Worm (Caenorhabditis elegans) whole organism, L4 larva: Measurements from ENCODE around the gene pat-6.

Experiments
- F26F4.8 ChIP-seq: fragments of 200-800 bp; sonication (Bioruptor generic); conservative IDR thresholded peaks from 2 replicates; pipeline ENCODE4 v1.3.6; 2022; ENCODE audit warnings: missing genetic modification characterization, missing compliant biosample characterization
- F49E8.2 ChIP-seq: sonication (generic microtip); optimal IDR thresholded peaks from 2 replicates; lab custom pipeline; 2016; ENCODE audit warnings: missing compliant biosample characterization, mild to moderate bottlenecking, missing genetic modification characterization, borderline replicate concordance
- ama-1 ChIP-seq: fragments of 150-350 bp; optimal IDR thresholded peaks from 2 replicates; lab custom pipeline; 2014; ENCODE audit warnings: inconsistent platforms, mixed read lengths

ce11 chrIV:261607-262006 lies 2.4 kb downstream of the pat-6 start, which contains the start of gene pqbp-1.1:
- no peak for TF ChIP-seq F49E8.2 (tag; lab: Kevin White, UChicago)
- no peak for TF ChIP-seq ama-1 (lab: Kevin White, UChicago)
- TF ChIP-seq F26F4.8 (GFP tag; lab: Robert Waterston, UW), result no peak
